Fruit fly (Drosophila melanogaster) whole organism, pupa: ENCODE measurements around the gene CG15152.

Experiments used
- CG12605 ChIP-seq: fragments of 200-800 bp; sonication (Bioruptor generic); IDR thresholded peaks from 2 replicates; pipeline ENCODE4 v1.3.6; 2022; ENCODE audit warnings: missing biosample characterization, missing genetic modification characterization
- CG32121 ChIP-seq: fragments of 200-800 bp; sonication (Bioruptor generic); IDR thresholded peaks from 2 replicates; pipeline ENCODE4 v1.3.6; 2022; ENCODE audit warnings: missing biosample characterization, missing genetic modification characterization

DNA sequence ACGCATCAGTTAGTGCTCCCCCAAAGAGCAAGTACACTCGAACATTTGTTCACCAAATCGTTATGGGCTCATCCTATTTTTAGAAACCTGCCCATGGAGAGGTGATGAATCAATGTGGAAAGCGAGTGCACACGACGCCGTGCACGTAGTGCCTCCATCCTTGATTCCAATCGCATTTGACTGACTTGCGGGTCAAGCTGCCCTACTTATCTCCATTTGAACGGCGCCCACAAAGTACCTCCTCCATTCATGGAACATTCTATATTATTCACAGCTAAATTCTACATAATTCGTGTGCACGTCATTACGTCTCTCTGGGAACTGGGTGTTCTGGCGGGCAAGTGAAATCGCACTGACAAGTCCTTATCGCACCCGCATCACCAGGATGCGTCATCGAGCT lies 28.8 kb downstream of the CG15152 start:
- TF ChIP-seq CG12605 (GFP tag; lab: Robert Waterston, UW), result no peak
- TF ChIP-seq CG32121 (GFP tag; lab: Robert Waterston, UW), result no peak
